Worm (Caenorhabditis elegans): ENCODE data around the gene F54F7.8.

- TF ChIP-seq unc-86 (tag; optimal IDR thresholded peaks at IDR 0.05) (no peak), nhr-11 (tag; optimal IDR thresholded peaks at IDR 0.05) (no peak), madf-2 (tag; optimal IDR thresholded peaks at IDR 0.05) (no peak), dve-1 (tag; optimal IDR thresholded peaks at IDR 0.05) (no peak), pha-4 (tag; optimal IDR thresholded peaks at IDR 0.05) (no peak), pqm-1 (tag; optimal IDR thresholded peaks at IDR 0.05) (no peak)
These were observed 11.4 kb downstream of the F54F7.8 start, which contains the start of gene F54F7.2 for ce11 chrX:11843363-11843762.
